Worm (Caenorhabditis elegans) whole organism, mixed stage, embryonic: ENCODE measurements around the gene pes-4.

ENCODE experiments used
- M03D4.4 ChIP-seq: sonication (generic microtip); optimal IDR thresholded peaks from 2 replicates; lab custom pipeline; 2017; ENCODE audit warnings: mild to moderate bottlenecking, missing genetic modification characterization, missing compliant biosample characterization
- bed-3 ChIP-seq: fragments of 200-800 bp; sonication (Bioruptor generic); optimal IDR thresholded peaks from 3 replicates; lab custom pipeline; 2018; ENCODE audit warnings: mild to moderate bottlenecking, missing genetic modification characterization, moderate library complexity, missing compliant biosample characterization
- blmp-1 ChIP-seq: fragments of 150-350 bp; optimal IDR thresholded peaks from 2 replicates; lab custom pipeline; 2014; ENCODE audit warnings: missing biosample characterization, missing genetic modification characterization
- ceh-39 ChIP-seq: fragments of 150-350 bp; optimal IDR thresholded peaks from 2 replicates; lab custom pipeline; 2014; ENCODE audit warnings: missing biosample characterization, missing genetic modification characterization
- ceh-43 ChIP-seq: fragments of 200-800 bp; sonication (Bioruptor generic); optimal IDR thresholded peaks from 2 replicates; lab custom pipeline; 2018; ENCODE audit warnings: mild to moderate bottlenecking, missing genetic modification characterization, moderate library complexity, missing compliant biosample characterization
- ceh-83 ChIP-seq: fragments of 200-800 bp; sonication (Bioruptor generic); optimal IDR thresholded peaks from 2 replicates; lab custom pipeline; 2018; ENCODE audit warnings: mild to moderate bottlenecking, missing genetic modification characterization, missing compliant biosample characterization
- ces-1 ChIP-seq: fragments of 150-350 bp; optimal IDR thresholded peaks from 2 replicates; lab custom pipeline; 2014; ENCODE audit warnings: missing biosample characterization, missing genetic modification reagents, missing genetic modification characterization
- cnd-1 ChIP-seq: fragments of 200-800 bp; sonication (Bioruptor generic); optimal IDR thresholded peaks from 2 replicates; lab custom pipeline; 2018; ENCODE audit warnings: mild to moderate bottlenecking, missing genetic modification characterization, missing compliant biosample characterization
- drap-1 ChIP-seq: fragments of 200-800 bp; sonication (Bioruptor generic); optimal IDR thresholded peaks from 3 replicates; lab custom pipeline; 2018; ENCODE audit warnings: mild to moderate bottlenecking, missing genetic modification characterization, missing compliant biosample characterization
- elt-3 ChIP-seq: fragments of 150-350 bp; optimal IDR thresholded peaks from 2 replicates; lab custom pipeline; 2014; ENCODE audit warnings: missing biosample characterization, missing genetic modification characterization
- flh-1 ChIP-seq: fragments of 200-800 bp; sonication (Bioruptor generic); optimal IDR thresholded peaks from 2 replicates; lab custom pipeline; 2018; ENCODE audit warnings: mild to moderate bottlenecking, missing genetic modification characterization, moderate library complexity, missing compliant biosample characterization
- hlh-1 ChIP-seq: fragments of 150-350 bp; optimal IDR thresholded peaks from 2 replicates; lab custom pipeline; 2014; ENCODE audit warnings: missing biosample characterization, missing genetic modification reagents, missing genetic modification characterization
- lin-13 ChIP-seq: fragments of 150-350 bp; optimal IDR thresholded peaks from 2 replicates; lab custom pipeline; 2014; ENCODE audit warnings: missing biosample characterization, missing genetic modification characterization
- lin-32 ChIP-seq: fragments of 200-800 bp; sonication (Bioruptor generic); optimal IDR thresholded peaks from 2 replicates; lab custom pipeline; 2018; ENCODE audit warnings: mild to moderate bottlenecking, missing genetic modification characterization, missing compliant biosample characterization
- lsy-2 ChIP-seq: fragments of 150-350 bp; optimal IDR thresholded peaks from 2 replicates; lab custom pipeline; 2014; ENCODE audit warnings: missing biosample characterization, missing genetic modification characterization
- mep-1 ChIP-seq: fragments of 150-350 bp; optimal IDR thresholded peaks from 2 replicates; lab custom pipeline; 2017; ENCODE audit warnings: missing biosample characterization, missing genetic modification reagents, missing genetic modification characterization, inconsistent platforms
- mls-2 ChIP-seq: sonication (generic microtip); optimal IDR thresholded peaks from 2 replicates; lab custom pipeline; 2016; ENCODE audit warnings: mild to moderate bottlenecking, missing genetic modification characterization, moderate library complexity, missing compliant biosample characterization
- nhr-12 ChIP-seq: fragments of 150-350 bp; optimal IDR thresholded peaks from 2 replicates; lab custom pipeline; 2014; ENCODE audit warnings: missing biosample characterization, missing genetic modification characterization
- nhr-2 ChIP-seq: fragments of 150-350 bp; optimal IDR thresholded peaks from 2 replicates; lab custom pipeline; 2014; ENCODE audit warnings: missing biosample characterization, missing genetic modification characterization
- nhr-237 ChIP-seq: fragments of 150-350 bp; optimal IDR thresholded peaks from 2 replicates; lab custom pipeline; 2014; ENCODE audit warnings: missing biosample characterization, missing genetic modification characterization
- nhr-28 ChIP-seq: fragments of 150-350 bp; optimal IDR thresholded peaks from 2 replicates; lab custom pipeline; 2014; ENCODE audit warnings: missing biosample characterization, missing genetic modification characterization
- pha-4 ChIP-seq: fragments of 150-350 bp; optimal IDR thresholded peaks from 2 replicates; lab custom pipeline; 2018; ENCODE audit warnings: missing biosample characterization, missing genetic modification reagents, missing genetic modification characterization
- sem-2 ChIP-seq: fragments of 200-800 bp; sonication (Bioruptor generic); optimal IDR thresholded peaks from 2 replicates; lab custom pipeline; 2018; ENCODE audit warnings: mild to moderate bottlenecking, missing genetic modification characterization, missing compliant biosample characterization
- snpc-4 ChIP-seq: fragments of 150-350 bp; optimal IDR thresholded peaks from 2 replicates; lab custom pipeline; 2014; ENCODE audit warnings: missing biosample characterization, missing genetic modification characterization
- sptf-1 ChIP-seq: sonication (generic microtip); optimal IDR thresholded peaks from 2 replicates; lab custom pipeline; 2017; ENCODE audit warnings: mild to moderate bottlenecking, missing genetic modification characterization, moderate library complexity, missing compliant biosample characterization
- tbx-8 ChIP-seq: fragments of 200-800 bp; sonication (Bioruptor generic); optimal IDR thresholded peaks from 2 replicates; lab custom pipeline; 2018; ENCODE audit warnings: mild to moderate bottlenecking, missing genetic modification characterization, moderate library complexity, missing compliant biosample characterization
- unc-120 ChIP-seq: sonication (generic microtip); optimal IDR thresholded peaks from 2 replicates; lab custom pipeline; 2017; ENCODE audit warnings: missing genetic modification characterization, missing compliant biosample characterization; ENCODE audit not compliant: poor library complexity, severe bottlenecking
- unc-39 ChIP-seq: fragments of 150-350 bp; optimal IDR thresholded peaks from 2 replicates; lab custom pipeline; 2014; ENCODE audit warnings: missing biosample characterization, missing genetic modification characterization
- unc-62 ChIP-seq: fragments of 150-350 bp; optimal IDR thresholded peaks from 2 replicates; lab custom pipeline; 2014; ENCODE audit warnings: missing biosample characterization, missing genetic modification reagents, missing genetic modification characterization
- zip-8 ChIP-seq: fragments of 150-350 bp; optimal IDR thresholded peaks from 2 replicates; lab custom pipeline; 2014; ENCODE audit warnings: missing biosample characterization, missing genetic modification characterization
- ztf-11 ChIP-seq: fragments of 150-350 bp; optimal IDR thresholded peaks from 2 replicates; lab custom pipeline; 2014; ENCODE audit warnings: missing biosample characterization, missing genetic modification characterization

The pes-4 gene

ce11 chrIII:1206331-1206730 is 23.7 kb downstream of the pes-4 start:
- TF ChIP-seq ceh-83 (GFP tag; lab: Kevin White, UChicago): no peak
- no peak for TF ChIP-seq ceh-43
- TF ChIP-seq lin-13 (tag; lab: Kevin White, UChicago): no peak
- TF ChIP-seq mls-2 (tag; lab: Kevin White, UChicago): no peak
- TF ChIP-seq ceh-39 (tag; lab: Kevin White, UChicago): no peak
- TF ChIP-seq flh-1 (GFP tag; lab: Kevin White, UChicago): no peak
- no peak for TF ChIP-seq unc-62 (GFP tag; lab: Kevin White, UChicago)
- no peak for TF ChIP-seq unc-120 (tag; lab: Kevin White, UChicago)
- no peak for TF ChIP-seq snpc-4 (tag; lab: Kevin White, UChicago)
- TF ChIP-seq M03D4.4 (tag; lab: Kevin White, UChicago): no peak
- no peak for TF ChIP-seq cnd-1 (tag; lab: Kevin White, UChicago)
- no peak for TF ChIP-seq nhr-28 (tag; lab: Kevin White, UChicago)
- TF ChIP-seq ces-1 (GFP tag; lab: Kevin White, UChicago): no peak
- no peak for TF ChIP-seq tbx-8 (GFP tag; lab: Kevin White, UChicago)
- no peak for TF ChIP-seq blmp-1
- TF ChIP-seq mep-1 (tag; lab: Kevin White, UChicago): no peak
- no peak for TF ChIP-seq unc-39
- no peak for TF ChIP-seq bed-3 (GFP tag; lab: Kevin White, UChicago)
- no peak for TF ChIP-seq lin-32 (GFP tag; lab: Kevin White, UChicago)
- TF ChIP-seq zip-8 (tag; lab: Kevin White, UChicago): no peak

ce11 chrIII:1205421-1205820 is 24.7 kb downstream of the pes-4 start:
- TF ChIP-seq bed-3 (GFP tag; lab: Kevin White, UChicago): no peak
- no peak for TF ChIP-seq mep-1 (tag; lab: Kevin White, UChicago)
- TF ChIP-seq ceh-83 (GFP tag; lab: Kevin White, UChicago): no peak

- TF ChIP-seq lin-13 (tag; lab: Kevin White, UChicago) (peak; percentile 85), mep-1 (tag; lab: Kevin White, UChicago) (peak; percentile 85), lin-32 (GFP tag; lab: Kevin White, UChicago) (no peak), ceh-39 (tag; lab: Kevin White, UChicago) (peak; percentile 42), M03D4.4 (tag; lab: Kevin White, UChicago) (peak; percentile 75), sptf-1 (tag; lab: Kevin White, UChicago) (peak; percentile 78), flh-1 (GFP tag; lab: Kevin White, UChicago) (no peak), elt-3 (no peak), unc-120 (tag; lab: Kevin White, UChicago) (peak; percentile 8), blmp-1 (no peak), pha-4 (tag; lab: Kevin White, UChicago) (peak; percentile 64), mls-2 (tag; lab: Kevin White, UChicago) (peak; percentile 26), ces-1 (GFP tag; lab: Kevin White, UChicago) (peak; percentile 53), ztf-11 (tag; lab: Kevin White, UChicago) (no peak), drap-1 (peak; percentile 2), snpc-4 (tag; lab: Kevin White, UChicago) (no peak), ceh-83 (GFP tag; lab: Kevin White, UChicago) (peak; percentile 26), nhr-237 (peak; percentile 26), lsy-2 (peak; percentile 83), nhr-12 (tag; lab: Kevin White, UChicago) (no peak), unc-62 (GFP tag; lab: Kevin White, UChicago) (no peak)
Measured at ce11 chrIII:1201958-1202596, 28.0 kb downstream of the pes-4 start, which contains the start of the genes mrpl-45 and Y119D3B.12. Gene mrpl-45 (minus strand): TSS chrIII:1202008. Gene Y119D3B.12 (plus strand): TSS chrIII:1202546.

ce11 chrIII:1196192-1196591 is 33.9 kb downstream of the pes-4 start, which contains the start of gene dss-1:
Gene dss-1 (minus strand): TSS chrIII:1196292.
- TF ChIP-seq nhr-28 (tag; lab: Kevin White, UChicago): no peak
- TF ChIP-seq mls-2 (tag; lab: Kevin White, UChicago): no peak
- no peak for TF ChIP-seq nhr-2 (tag; lab: Kevin White, UChicago)
- no peak for TF ChIP-seq hlh-1 (tag; lab: Kevin White, UChicago)
- TF ChIP-seq drap-1: no peak
- no peak for TF ChIP-seq ztf-11 (tag; lab: Kevin White, UChicago)
- no peak for TF ChIP-seq ceh-43
- TF ChIP-seq bed-3 (GFP tag; lab: Kevin White, UChicago): no peak
- TF ChIP-seq sem-2 (GFP tag; lab: Kevin White, UChicago): no peak
- no peak for TF ChIP-seq ces-1 (GFP tag; lab: Kevin White, UChicago)
- TF ChIP-seq, all 35 proteins: peak for 0
